Fruit fly (Drosophila melanogaster) whole organism, embryonic: ENCODE data around the gene Gr98d.

Experiments
- Aef1 ChIP-seq: fragments of 200-800 bp; sonication (Bioruptor generic); IDR thresholded peaks from 3 replicates; pipeline ENCODE4 v1.3.6; 2022; ENCODE audit warnings: missing biosample characterization, missing genetic modification characterization
- Awh ChIP-seq: fragments of 200-800 bp; sonication (Bioruptor generic); IDR thresholded peaks from 2 replicates; pipeline ENCODE4, ENCODE4 v1.3.6; 2022; ENCODE audit warnings: missing biosample characterization, missing genetic modification characterization
- C15 ChIP-seq: fragments of 200-800 bp; sonication (Bioruptor generic); IDR thresholded peaks from 3 replicates; pipeline ENCODE4 v1.3.6; 2022; ENCODE audit warnings: missing biosample characterization, missing genetic modification characterization
- CG10267 ChIP-seq: fragments of 200-800 bp; sonication (Bioruptor generic); optimal IDR thresholded peaks from 2 replicates; lab custom pipeline; 2018; ENCODE audit warnings: missing biosample characterization, mild to moderate bottlenecking, missing genetic modification characterization, moderate library complexity
- CG10321 ChIP-seq: fragments of 200-800 bp; sonication (Bioruptor generic); IDR thresholded peaks from 2 replicates; pipeline ENCODE4 v1.3.6; 2022; ENCODE audit warnings: missing biosample characterization, missing genetic modification characterization
- CG10565 ChIP-seq: fragments of 200-800 bp; sonication (Bioruptor generic); optimal IDR thresholded peaks from 3 replicates; lab custom pipeline; 2016; ENCODE audit warnings: missing biosample characterization, mild to moderate bottlenecking, missing genetic modification characterization
- CG12104 ChIP-seq: fragments of 200-800 bp; sonication (Bioruptor generic); optimal IDR thresholded peaks from 3 replicates; lab custom pipeline; 2016; ENCODE audit warnings: missing biosample characterization, missing genetic modification characterization
- CG13424 ChIP-seq: fragments of 200-800 bp; sonication (Bioruptor generic); optimal IDR thresholded peaks from 2 replicates; lab custom pipeline; 2019; ENCODE audit warnings: missing biosample characterization, mild to moderate bottlenecking, missing genetic modification characterization, moderate library complexity
- CG16863 ChIP-seq: fragments of 200-800 bp; sonication (Bioruptor generic); optimal IDR thresholded peaks from 3 replicates; lab custom pipeline; 2016; ENCODE audit warnings: missing biosample characterization, missing genetic modification characterization
- CG17802 ChIP-seq: fragments of 200-800 bp; sonication (Bioruptor generic); optimal IDR thresholded peaks from 2 replicates; lab custom pipeline; 2018; ENCODE audit warnings: missing biosample characterization, mild to moderate bottlenecking, missing genetic modification characterization, moderate library complexity
- CG18476 ChIP-seq: fragments of 200-800 bp; sonication (Bioruptor generic); optimal IDR thresholded peaks from 2 replicates; lab custom pipeline; 2016; ENCODE audit warnings: missing biosample characterization, mild to moderate bottlenecking, missing genetic modification characterization
- CG30020 ChIP-seq: fragments of 200-800 bp; optimal IDR thresholded peaks from 2 replicates; lab custom pipeline; 2019; ENCODE audit warnings: missing biosample characterization, mild to moderate bottlenecking, missing genetic modification characterization, moderate library complexity
- CG4360 ChIP-seq: fragments of 200-800 bp; sonication (Bioruptor generic); IDR thresholded peaks from 2 replicates; pipeline ENCODE4 v1.3.6; 2022; ENCODE audit warnings: missing biosample characterization, missing genetic modification characterization
- CG6813 ChIP-seq: fragments of 200-800 bp; sonication (Bioruptor generic); optimal IDR thresholded peaks from 2 replicates; lab custom pipeline; 2017; ENCODE audit warnings: missing biosample characterization, missing genetic modification characterization, mild to moderate bottlenecking, moderate library complexity, missing genetic modification reagents
- CG6854 ChIP-seq: fragments of 200-800 bp; sonication (Bioruptor generic); optimal IDR thresholded peaks from 3 replicates; lab custom pipeline; 2017; ENCODE audit warnings: missing biosample characterization, mild to moderate bottlenecking, missing genetic modification characterization
- CG8281 ChIP-seq: fragments of 200-800 bp; sonication (Bioruptor generic); optimal IDR thresholded peaks from 2 replicates; lab custom pipeline; 2018; ENCODE audit warnings: missing biosample characterization, mild to moderate bottlenecking, missing genetic modification characterization, moderate library complexity
- CG8924 ChIP-seq: fragments of 200-800 bp; optimal IDR thresholded peaks from 3 replicates; lab custom pipeline; 2019; ENCODE audit warnings: missing biosample characterization, mild to moderate bottlenecking, missing genetic modification characterization, moderate library complexity
- CG8944 ChIP-seq: fragments of 200-800 bp; sonication (Bioruptor generic); optimal IDR thresholded peaks from 3 replicates; lab custom pipeline; 2016; ENCODE audit warnings: missing biosample characterization, missing genetic modification characterization
- CG9437 ChIP-seq: fragments of 200-800 bp; sonication (Bioruptor generic); optimal IDR thresholded peaks from 2 replicates; lab custom pipeline; 2018; ENCODE audit warnings: missing biosample characterization, mild to moderate bottlenecking, missing genetic modification characterization
- CG9609 ChIP-seq: fragments of 200-800 bp; sonication (Bioruptor generic); optimal IDR thresholded peaks from 3 replicates; lab custom pipeline; 2016; ENCODE audit warnings: missing biosample characterization, missing genetic modification characterization
- CG9797 ChIP-seq: fragments of 200-800 bp; sonication (Bioruptor generic); optimal IDR thresholded peaks from 3 replicates; lab custom pipeline; 2018; ENCODE audit warnings: missing biosample characterization, mild to moderate bottlenecking, missing genetic modification characterization
- CrebB ChIP-seq: fragments of 200-800 bp; sonication (Bioruptor generic); optimal IDR thresholded peaks from 3 replicates; lab custom pipeline; 2018; ENCODE audit warnings: missing biosample characterization, mild to moderate bottlenecking, missing genetic modification characterization
- Deaf1 ChIP-seq: fragments of 200-800 bp; optimal IDR thresholded peaks from 3 replicates; lab custom pipeline; 2019; ENCODE audit warnings: missing biosample characterization, mild to moderate bottlenecking, missing genetic modification characterization, moderate library complexity
- Dll ChIP-seq: fragments of 200-800 bp; sonication (Bioruptor generic); IDR thresholded peaks from 4 replicates; pipeline ENCODE4 v1.3.6; 2022; ENCODE audit warnings: missing biosample characterization, missing genetic modification characterization; ENCODE audit not compliant: partially characterized antibody
- Fer1 ChIP-seq: fragments of 200-800 bp; sonication (Bioruptor generic); optimal IDR thresholded peaks from 2 replicates; lab custom pipeline; 2017; ENCODE audit warnings: missing biosample characterization, mild to moderate bottlenecking, missing genetic modification characterization
- Hr3 ChIP-seq: fragments of 200-800 bp; sonication (Bioruptor generic); optimal IDR thresholded peaks from 3 replicates; lab custom pipeline; 2016; ENCODE audit warnings: missing biosample characterization, missing genetic modification characterization
- Hr39 ChIP-seq: fragments of >200 bp; optimal IDR thresholded peaks from 2 replicates; lab custom pipeline; 2017
- Mad ChIP-seq: fragments of 200-800 bp; sonication (Bioruptor generic); optimal IDR thresholded peaks from 2 replicates; lab custom pipeline; 2016; ENCODE audit warnings: missing biosample characterization, missing genetic modification characterization
- Ravus ChIP-seq: fragments of 200-800 bp; sonication (Bioruptor generic); IDR thresholded peaks from 2 replicates; pipeline ENCODE4 v1.3.6; 2022; ENCODE audit warnings: missing biosample characterization, missing genetic modification characterization
- Rfx ChIP-seq: fragments of 200-800 bp; sonication (Bioruptor generic); IDR thresholded peaks from 2 replicates; pipeline ENCODE4 v1.3.6; 2022; ENCODE audit warnings: missing biosample characterization, missing genetic modification characterization
- Scr ChIP-seq: fragments of 200-800 bp; sonication (Bioruptor generic); IDR thresholded peaks from 2 replicates; pipeline ENCODE4 v1.3.6; 2022; ENCODE audit warnings: missing biosample characterization, missing genetic modification characterization; ENCODE audit not compliant: partially characterized antibody
- ase ChIP-seq: fragments of 200-800 bp; sonication (Bioruptor generic); IDR thresholded peaks from 3 replicates; pipeline ENCODE4 v1.3.6; 2022; ENCODE audit warnings: missing biosample characterization, missing genetic modification characterization
- crc ChIP-seq: fragments of 200-800 bp; sonication (Bioruptor generic); optimal IDR thresholded peaks from 2 replicates; lab custom pipeline; 2016; ENCODE audit warnings: missing biosample characterization, missing genetic modification characterization
- cwo ChIP-seq: fragments of 200-800 bp; sonication (Bioruptor generic); optimal IDR thresholded peaks from 3 replicates; lab custom pipeline; 2017; ENCODE audit warnings: missing biosample characterization, missing genetic modification characterization, mild to moderate bottlenecking, moderate library complexity, missing genetic modification reagents
- gfzf ChIP-seq: fragments of 200-800 bp; sonication (Bioruptor generic); optimal IDR thresholded peaks from 2 replicates; lab custom pipeline; 2016; ENCODE audit warnings: missing biosample characterization, mild to moderate bottlenecking, missing genetic modification characterization, moderate library complexity
- kay ChIP-seq: fragments of 200-800 bp; sonication (Bioruptor generic); optimal IDR thresholded peaks from 2 replicates; lab custom pipeline; 2016; ENCODE audit warnings: missing biosample characterization, missing genetic modification characterization
- lbe ChIP-seq: fragments of 200-800 bp; sonication (Bioruptor generic); optimal IDR thresholded peaks from 2 replicates; lab custom pipeline; 2016; ENCODE audit warnings: missing biosample characterization, mild to moderate bottlenecking, missing genetic modification characterization
- mam ChIP-seq: fragments of 200-800 bp; sonication (Bioruptor generic); optimal IDR thresholded peaks from 3 replicates; lab custom pipeline; 2016; ENCODE audit warnings: missing biosample characterization, missing genetic modification characterization
- nau ChIP-seq: fragments of 200-800 bp; sonication (Bioruptor generic); optimal IDR thresholded peaks from 3 replicates; lab custom pipeline; 2017; ENCODE audit warnings: missing biosample characterization, mild to moderate bottlenecking, missing genetic modification characterization, missing genetic modification reagents
- onecut ChIP-seq: fragments of 200-800 bp; sonication (Bioruptor generic); IDR thresholded peaks from 2 replicates; pipeline ENCODE4 v1.3.6; 2022; ENCODE audit warnings: missing biosample characterization, missing genetic modification characterization
- pan ChIP-seq, 4 experiments: fragments of >200 bp in 3 of 4; fragments of 200-800 bp in 1 of 4; sonication (Bioruptor generic) in 1 of 4; optimal IDR thresholded peaks in 3 of 4; IDR thresholded peaks in 1 of 4; 2 replicates each; pipeline versions ENCODE4 v1.3.6 to Lab custom; 2017 to 2022; ENCODE audit warnings: missing biosample characterization in 2 of 4, missing genetic modification characterization in 2 of 4, mixed read lengths in 1 of 4
- pnt ChIP-seq: fragments of 200-800 bp; sonication (Bioruptor generic); optimal IDR thresholded peaks from 3 replicates; lab custom pipeline; 2016; ENCODE audit warnings: missing biosample characterization, missing genetic modification characterization
- sc ChIP-seq, 3 experiments: fragments of >200 bp in 2 of 3; fragments of 200-800 bp in 1 of 3; sonication (Bioruptor generic) in 1 of 3; optimal IDR thresholded peaks; 2 replicates in 2 of 3; 3 replicates in 1 of 3; lab custom pipeline; 2017; ENCODE audit warnings: mild to moderate bottlenecking in 1 of 3, missing biosample characterization in 1 of 3, missing genetic modification characterization in 1 of 3, missing genetic modification reagents in 1 of 3
- shn ChIP-seq: fragments of 200-800 bp; sonication (Bioruptor generic); optimal IDR thresholded peaks from 3 replicates; lab custom pipeline; 2016; ENCODE audit warnings: missing biosample characterization, missing genetic modification characterization
- sim ChIP-seq: fragments of 200-800 bp; sonication (Bioruptor generic); IDR thresholded peaks from 2 replicates; pipeline ENCODE4 v1.3.6; 2022; ENCODE audit warnings: missing biosample characterization, missing genetic modification characterization
- slp2 ChIP-seq: fragments of 200-800 bp; sonication (Bioruptor generic); optimal IDR thresholded peaks from 2 replicates; lab custom pipeline; 2016; ENCODE audit warnings: missing biosample characterization, missing genetic modification characterization
- ssp ChIP-seq: fragments of 200-800 bp; sonication (Bioruptor generic); IDR thresholded peaks from 2 replicates; pipeline ENCODE4 v1.3.6; 2022; ENCODE audit warnings: missing biosample characterization, missing genetic modification characterization
- stwl ChIP-seq: fragments of 200-800 bp; sonication (Bioruptor generic); optimal IDR thresholded peaks from 3 replicates; lab custom pipeline; 2018; ENCODE audit warnings: missing biosample characterization, mild to moderate bottlenecking, missing genetic modification characterization, moderate library complexity
- unc-4 ChIP-seq: fragments of 200-800 bp; sonication (Bioruptor generic); IDR thresholded peaks from 2 replicates; pipeline ENCODE4 v1.3.6; 2022; ENCODE audit warnings: missing biosample characterization, missing genetic modification characterization; ENCODE audit not compliant: partially characterized antibody
- zfh2 ChIP-seq: fragments of 200-800 bp; sonication (Bioruptor generic); optimal IDR thresholded peaks from 2 replicates; lab custom pipeline; 2016; ENCODE audit warnings: missing biosample characterization, missing genetic modification characterization

The Gr98d gene

DNA sequence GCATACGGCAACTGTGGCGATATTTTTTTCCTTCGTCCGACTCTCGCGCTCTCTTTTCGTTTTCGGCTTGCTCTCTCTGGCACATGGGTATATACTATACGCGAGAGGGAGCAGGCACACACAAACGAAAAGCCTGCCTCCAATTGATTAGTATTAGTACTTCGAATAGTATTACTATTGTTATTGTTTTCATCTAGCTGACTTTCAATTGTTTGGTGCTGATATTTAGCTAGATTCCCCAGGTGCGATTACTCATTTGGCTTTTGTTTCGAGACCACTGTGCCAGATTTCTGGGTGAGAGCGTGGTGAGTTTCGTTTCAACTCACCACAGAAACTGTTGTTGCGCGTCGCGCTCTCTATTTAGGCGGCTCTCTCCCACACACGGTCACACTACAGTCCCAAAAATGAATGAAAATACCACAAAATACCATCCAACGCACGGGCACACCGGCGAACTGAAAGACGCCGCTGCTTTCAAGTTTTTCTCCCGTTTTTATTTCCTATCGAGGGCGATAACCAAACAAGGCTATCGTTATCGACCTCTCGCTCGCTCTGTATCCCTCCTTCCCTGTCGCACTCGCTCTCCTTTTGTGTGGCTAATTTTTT is 35.5 kb downstream of the Gr98d start (continued):
- no peak for TF ChIP-seq Awh (GFP tag; lab: Robert Waterston, UW)
- TF ChIP-seq stwl (tag; lab: Kevin White, UChicago): peak; percentile 94
- no peak for TF ChIP-seq ase (GFP tag; lab: Robert Waterston, UW)
- TF ChIP-seq shn (GFP tag; lab: Kevin White, UChicago): no peak
- no peak for TF ChIP-seq Hr39 (lab: Kevin White, UChicago)
- TF ChIP-seq lbe (GFP tag; lab: Kevin White, UChicago): peak; percentile 79
- no peak for TF ChIP-seq Rfx
- peak; percentile 98 for TF ChIP-seq CG9797 (GFP tag; lab: Kevin White, UChicago)
- no peak for TF ChIP-seq pan (optimal IDR thresholded peaks at IDR 0.05; lab: Kevin White, UChicago)
- no peak for TF ChIP-seq pan (GFP tag; optimal IDR thresholded peaks at IDR 0.05 in 1 of 2, IDR thresholded peaks at IDR 0.05 in 1 of 2)
- TF ChIP-seq CG10267 (tag; lab: Kevin White, UChicago): peak; percentile 28
- no peak for TF ChIP-seq CG30020
- TF ChIP-seq CG9437 (GFP tag; lab: Kevin White, UChicago): no peak
- peak; percentile 87 for TF ChIP-seq gfzf (GFP tag; lab: Kevin White, UChicago)
- TF ChIP-seq Hr3 (GFP tag; lab: Kevin White, UChicago): no peak
- TF ChIP-seq CG4360: no peak
- no peak for TF ChIP-seq crc (GFP tag; lab: Kevin White, UChicago)
- TF ChIP-seq Fer1 (GFP tag; lab: Kevin White, UChicago): peak; percentile 89
- no peak for TF ChIP-seq sc (optimal IDR thresholded peaks at IDR 0.05; lab: Kevin White, UChicago)
- no peak for TF ChIP-seq sc (GFP tag; optimal IDR thresholded peaks at IDR 0.05; lab: Kevin White, UChicago)
- TF ChIP-seq CG18476: peak; percentile 37
- no peak for TF ChIP-seq ssp
- TF ChIP-seq Deaf1 (tag; lab: Kevin White, UChicago): peak; percentile 61
- peak; percentile 61 for TF ChIP-seq cwo (GFP tag; lab: Kevin White, UChicago)
- TF ChIP-seq Scr: no peak
- TF ChIP-seq Ravus (GFP tag; lab: Robert Waterston, UW): no peak
- TF ChIP-seq Aef1 (GFP tag; lab: Robert Waterston, UW): no peak
- TF ChIP-seq slp2 (GFP tag; lab: Kevin White, UChicago): no peak
- peak; percentile 71 for TF ChIP-seq CG6813 (GFP tag; lab: Kevin White, UChicago)
- peak; percentile 58 for TF ChIP-seq zfh2 (GFP tag; lab: Kevin White, UChicago)
- no peak for TF ChIP-seq C15
- peak; percentile 52 for TF ChIP-seq kay (GFP tag; lab: Kevin White, UChicago)
- no peak for TF ChIP-seq CG8281
- TF ChIP-seq CG8924 (tag; lab: Kevin White, UChicago): peak; percentile 81
- TF ChIP-seq CG17802: peak; percentile 1
- TF ChIP-seq CG10321 (GFP tag; lab: Robert Waterston, UW): no peak
- TF ChIP-seq sim: no peak
- TF ChIP-seq CrebB (tag; lab: Kevin White, UChicago): peak; percentile 85
- no peak for TF ChIP-seq Dll (GFP tag; lab: Robert Waterston, UW)
- no peak for TF ChIP-seq CG8944 (GFP tag; lab: Kevin White, UChicago)
- peak; percentile 37 for TF ChIP-seq onecut (GFP tag; lab: Robert Waterston, UW)
- TF ChIP-seq CG6854: peak; percentile 77
- TF ChIP-seq CG12104 (GFP tag; lab: Kevin White, UChicago): no peak
- peak; percentile 35 for TF ChIP-seq CG16863 (GFP tag; lab: Kevin White, UChicago)
- TF ChIP-seq nau (GFP tag; lab: Kevin White, UChicago): no peak
- TF ChIP-seq CG10565 (GFP tag; lab: Kevin White, UChicago): no peak
- peak; percentile 3 for TF ChIP-seq CG9609
- TF ChIP-seq CG13424 (tag; lab: Kevin White, UChicago): peak; percentile 71
- TF ChIP-seq Mad (GFP tag; lab: Kevin White, UChicago): no peak
- TF ChIP-seq unc-4 (GFP tag; lab: Robert Waterston, UW): no peak
- TF ChIP-seq mam (GFP tag; lab: Kevin White, UChicago): peak; percentile 39
- peak; percentile 31 for TF ChIP-seq pnt
